Fruit fly (Drosophila melanogaster) S2 (cell line): ENCODE results near the gene CG46506.
"Not testable (repeated sequence)": the region's sequence is repeated elsewhere in the genome, so short reads cannot be mapped to it uniquely, and the experiment has no call there.

Experiments
- CG8478 ChIP-seq: fragments of >200 bp; optimal IDR thresholded peaks from 2 replicates; lab custom pipeline; 2018
- CTCF ChIP-seq, 2 experiments: fragments of >200 bp; optimal IDR thresholded peaks; 2 replicates each; lab custom pipeline; 2018

DNA sequence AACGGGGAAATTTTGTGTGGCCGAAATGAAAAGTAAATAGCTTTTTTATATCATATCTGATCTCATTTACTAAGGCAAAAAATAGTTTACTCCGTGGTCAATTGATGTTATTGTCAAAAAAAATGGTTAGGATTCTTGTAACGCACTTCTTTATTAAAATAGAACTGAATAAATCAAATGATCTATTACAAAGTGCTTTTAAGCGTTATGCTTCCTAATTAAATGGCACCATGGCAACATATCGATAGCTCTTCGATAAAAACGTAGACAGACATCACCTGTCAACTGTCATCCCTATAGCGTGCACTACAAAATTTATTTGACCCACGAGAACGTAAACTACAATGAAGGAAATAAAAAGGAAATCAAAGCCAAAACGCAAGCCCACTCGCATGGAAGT, 34.3 kb downstream of the CG46506 start, which contains the start of gene CG46513:
- TF ChIP-seq CTCF (optimal IDR thresholded peaks at IDR 0.05; lab: Kevin White, UChicago); CG8478: not testable (repeated sequence)
